Fruit fly (Drosophila melanogaster) whole organism, adult: ENCODE measurements around the gene CG13766.

Source experiments
- CG11617 ChIP-seq: fragments of 200-800 bp; sonication (Bioruptor generic); optimal IDR thresholded peaks from 2 replicates; lab custom pipeline; 2017; ENCODE audit warnings: mild to moderate bottlenecking, missing biosample characterization, missing genetic modification reagents, missing genetic modification characterization
- CG14711 ChIP-seq: fragments of 200-800 bp; sonication (Bioruptor generic); optimal IDR thresholded peaks from 2 replicates; lab custom pipeline; 2018; ENCODE audit warnings: missing biosample characterization, mild to moderate bottlenecking, missing genetic modification characterization, moderate library complexity
- CG5204 ChIP-seq: fragments of 200-800 bp; sonication (Bioruptor generic); optimal IDR thresholded peaks from 2 replicates; lab custom pipeline; 2016; ENCODE audit warnings: missing biosample characterization, missing genetic modification characterization
- CG7101 ChIP-seq: fragments of 200-800 bp; sonication (Bioruptor generic); optimal IDR thresholded peaks from 2 replicates; lab custom pipeline; 2018; ENCODE audit warnings: missing biosample characterization, mild to moderate bottlenecking, missing genetic modification characterization, moderate library complexity
- Crg-1 ChIP-seq: fragments of 200-800 bp; sonication (Bioruptor generic); optimal IDR thresholded peaks from 2 replicates; lab custom pipeline; 2016; ENCODE audit warnings: missing biosample characterization, missing genetic modification characterization
- Hr96 ChIP-seq: fragments of 200-800 bp; sonication (Bioruptor generic); optimal IDR thresholded peaks from 2 replicates; lab custom pipeline; 2016; ENCODE audit warnings: missing biosample characterization, missing genetic modification characterization
- bab1 ChIP-seq: fragments of 200-800 bp; sonication (Bioruptor generic); optimal IDR thresholded peaks from 3 replicates; lab custom pipeline; 2019; ENCODE audit warnings: missing biosample characterization, mild to moderate bottlenecking, missing genetic modification characterization, moderate library complexity
- ovo ChIP-seq: fragments of 200-800 bp; sonication (Bioruptor generic); optimal IDR thresholded peaks from 2 replicates; lab custom pipeline; 2016; ENCODE audit warnings: missing biosample characterization, missing genetic modification characterization
- tj ChIP-seq: fragments of 200-800 bp; sonication (Bioruptor generic); optimal IDR thresholded peaks from 3 replicates; lab custom pipeline; 2017; ENCODE audit warnings: missing biosample characterization, mild to moderate bottlenecking, missing genetic modification characterization, moderate library complexity
- toe ChIP-seq: fragments of 200-800 bp; sonication (Bioruptor generic); optimal IDR thresholded peaks from 2 replicates; lab custom pipeline; 2016; ENCODE audit warnings: missing biosample characterization, missing genetic modification characterization

DNA sequence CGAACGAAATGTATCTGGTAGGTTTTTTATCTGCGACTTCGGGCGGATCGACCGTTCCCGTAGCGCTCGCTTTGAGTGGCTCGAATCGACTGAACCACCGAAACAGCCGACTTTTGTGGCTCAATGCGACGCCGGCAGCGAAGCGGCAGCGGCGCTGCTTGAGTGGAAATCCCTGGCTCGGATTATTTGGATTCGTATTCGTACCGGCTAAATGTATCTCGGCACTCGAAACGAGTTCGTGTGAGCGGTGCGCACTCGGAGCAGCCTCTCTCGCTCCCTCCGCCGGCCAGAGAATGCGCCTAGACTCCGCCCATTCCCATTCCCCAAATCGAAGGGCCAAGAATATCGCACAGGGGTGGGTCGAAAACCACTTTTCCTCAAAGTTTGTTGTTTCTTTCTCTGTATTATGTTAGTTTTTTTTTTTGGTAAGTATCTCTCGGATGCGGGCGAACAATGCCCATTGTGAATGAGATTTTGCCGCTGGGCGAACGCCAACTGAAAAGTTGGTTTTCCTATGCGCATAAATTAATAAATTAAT lies 29.9 kb downstream of the CG13766 start:
- no peak for TF ChIP-seq bab1 (GFP tag; lab: Kevin White, UChicago)
- no peak for TF ChIP-seq Hr96
- no peak for TF ChIP-seq ovo (GFP tag; lab: Kevin White, UChicago)
- TF ChIP-seq Crg-1 (GFP tag; lab: Kevin White, UChicago) = no peak
- no peak for TF ChIP-seq CG14711 (tag; lab: Kevin White, UChicago)
- peak; percentile 30 for TF ChIP-seq tj (GFP tag; lab: Kevin White, UChicago)
- TF ChIP-seq toe (GFP tag; lab: Kevin White, UChicago) = no peak
- no peak for TF ChIP-seq CG7101 (tag; lab: Kevin White, UChicago)
- TF ChIP-seq CG11617 (GFP tag; lab: Kevin White, UChicago) = no peak
- TF ChIP-seq CG5204 (GFP tag; lab: Kevin White, UChicago) = no peak
